Fruit fly (Drosophila melanogaster) whole organism, embryonic: Measurements from ENCODE around the gene Sgs1.

Experiments used
- ATbp ChIP-seq: fragments of 200-800 bp; sonication (Bioruptor generic); optimal IDR thresholded peaks from 2 replicates; lab custom pipeline; 2017; ENCODE audit warnings: missing biosample characterization, mild to moderate bottlenecking, missing genetic modification characterization, missing genetic modification reagents
- CG10321 ChIP-seq: fragments of 200-800 bp; sonication (Bioruptor generic); IDR thresholded peaks from 2 replicates; pipeline ENCODE4 v1.3.6; 2022; ENCODE audit warnings: missing biosample characterization, missing genetic modification characterization
- CG1233 ChIP-seq: fragments of 200-800 bp; sonication (Bioruptor generic); optimal IDR thresholded peaks from 4 replicates; lab custom pipeline; 2018; ENCODE audit warnings: missing biosample characterization, mild to moderate bottlenecking, missing genetic modification characterization
- CG15011 ChIP-seq: fragments of 200-800 bp; sonication (Bioruptor generic); optimal IDR thresholded peaks from 3 replicates; lab custom pipeline; 2018; ENCODE audit warnings: missing biosample characterization, mild to moderate bottlenecking, missing genetic modification characterization
- CG1603 ChIP-seq: fragments of 200-800 bp; sonication (Bioruptor generic); optimal IDR thresholded peaks from 2 replicates; lab custom pipeline; 2019; ENCODE audit warnings: missing biosample characterization, mild to moderate bottlenecking, missing genetic modification characterization, moderate library complexity
- CG17568 ChIP-seq: fragments of 200-800 bp; sonication (Bioruptor generic); optimal IDR thresholded peaks from 2 replicates; lab custom pipeline; 2018; ENCODE audit warnings: missing biosample characterization, mild to moderate bottlenecking, missing genetic modification characterization, moderate library complexity
- CG2678 ChIP-seq: fragments of 200-800 bp; sonication (Bioruptor generic); optimal IDR thresholded peaks from 3 replicates; lab custom pipeline; 2019; ENCODE audit warnings: missing biosample characterization, mild to moderate bottlenecking, missing genetic modification characterization, moderate library complexity
- CG2712 ChIP-seq: fragments of 200-800 bp; optimal IDR thresholded peaks from 3 replicates; lab custom pipeline; 2019; ENCODE audit warnings: missing biosample characterization, mild to moderate bottlenecking, missing genetic modification characterization, moderate library complexity
- CG30020 ChIP-seq: fragments of 200-800 bp; optimal IDR thresholded peaks from 2 replicates; lab custom pipeline; 2019; ENCODE audit warnings: missing biosample characterization, mild to moderate bottlenecking, missing genetic modification characterization, moderate library complexity
- CG43689 ChIP-seq: fragments of 200-800 bp; sonication (Bioruptor generic); IDR thresholded peaks from 2 replicates; pipeline ENCODE4 v1.3.6; 2022; ENCODE audit warnings: missing biosample characterization, missing genetic modification characterization
- CG4854 ChIP-seq: fragments of 200-800 bp; sonication (Bioruptor generic); optimal IDR thresholded peaks from 2 replicates; lab custom pipeline; 2016; ENCODE audit warnings: missing biosample characterization, missing genetic modification characterization, inconsistent platforms
- CG9437 ChIP-seq: fragments of 200-800 bp; sonication (Bioruptor generic); optimal IDR thresholded peaks from 2 replicates; lab custom pipeline; 2018; ENCODE audit warnings: missing biosample characterization, mild to moderate bottlenecking, missing genetic modification characterization
- CG9797 ChIP-seq: fragments of 200-800 bp; sonication (Bioruptor generic); optimal IDR thresholded peaks from 3 replicates; lab custom pipeline; 2018; ENCODE audit warnings: missing biosample characterization, mild to moderate bottlenecking, missing genetic modification characterization
- D ChIP-seq, 2 experiments: fragments of 200-800 bp in 1 of 2; fragments of >200 bp in 1 of 2; sonication (Bioruptor generic) in 1 of 2; optimal IDR thresholded peaks; 2 replicates in 1 of 2; 3 replicates in 1 of 2; lab custom pipeline; 2017; ENCODE audit warnings: mild to moderate bottlenecking in 1 of 2, missing biosample characterization in 1 of 2, missing genetic modification characterization in 1 of 2, missing genetic modification reagents in 1 of 2
- Doc3 ChIP-seq: fragments of 200-800 bp; sonication (Bioruptor generic); IDR thresholded peaks from 3 replicates; pipeline ENCODE4 v1.3.6; 2022; ENCODE audit warnings: missing biosample characterization, missing genetic modification characterization; ENCODE audit not compliant: partially characterized antibody
- Elba2 ChIP-seq: fragments of 200-800 bp; sonication (Bioruptor generic); optimal IDR thresholded peaks from 3 replicates; lab custom pipeline; 2016; ENCODE audit warnings: missing biosample characterization, missing genetic modification characterization
- Ets97D ChIP-seq: fragments of 200-800 bp; sonication (Bioruptor generic); optimal IDR thresholded peaks from 3 replicates; lab custom pipeline; 2016; ENCODE audit warnings: missing biosample characterization, missing genetic modification characterization
- NK7.1 ChIP-seq: fragments of 200-800 bp; sonication (Bioruptor generic); optimal IDR thresholded peaks from 3 replicates; lab custom pipeline; 2016; ENCODE audit warnings: missing biosample characterization, missing genetic modification characterization
- Nf-YC ChIP-seq: fragments of 200-800 bp; optimal IDR thresholded peaks from 3 replicates; lab custom pipeline; 2019; ENCODE audit warnings: missing biosample characterization, mild to moderate bottlenecking, missing genetic modification characterization, moderate library complexity
- Oaz ChIP-seq: fragments of 200-800 bp; sonication (Bioruptor generic); IDR thresholded peaks from 2 replicates; pipeline ENCODE4 v1.3.6; 2022; ENCODE audit warnings: missing biosample characterization, missing genetic modification characterization
- Rfx ChIP-seq: fragments of 200-800 bp; sonication (Bioruptor generic); IDR thresholded peaks from 2 replicates; pipeline ENCODE4 v1.3.6; 2022; ENCODE audit warnings: missing biosample characterization, missing genetic modification characterization
- Side ChIP-seq: fragments of 200-800 bp; sonication (Bioruptor generic); optimal IDR thresholded peaks from 2 replicates; lab custom pipeline; 2016; ENCODE audit warnings: missing biosample characterization, missing genetic modification characterization
- Sox102F ChIP-seq: fragments of 200-800 bp; sonication (Bioruptor generic); optimal IDR thresholded peaks from 2 replicates; lab custom pipeline; 2018; ENCODE audit warnings: missing biosample characterization, mild to moderate bottlenecking, missing genetic modification characterization, moderate library complexity
- Spps ChIP-seq: fragments of 200-800 bp; sonication (Bioruptor generic); optimal IDR thresholded peaks from 2 replicates; lab custom pipeline; 2018; ENCODE audit warnings: missing biosample characterization, mild to moderate bottlenecking, missing genetic modification characterization
- TFAM ChIP-seq: fragments of 200-800 bp; sonication (Bioruptor generic); optimal IDR thresholded peaks from 2 replicates; lab custom pipeline; 2017; ENCODE audit warnings: missing biosample characterization, missing genetic modification characterization, inconsistent platforms
- Tbp ChIP-seq: fragments of >200 bp; optimal IDR thresholded peaks from 2 replicates; lab custom pipeline; 2018; ENCODE audit warnings: missing biosample characterization, missing genetic modification characterization
- Xbp1 ChIP-seq: fragments of 200-800 bp; sonication (Bioruptor generic); optimal IDR thresholded peaks from 3 replicates; lab custom pipeline; 2016; ENCODE audit warnings: missing biosample characterization, mild to moderate bottlenecking, missing genetic modification characterization
- ab ChIP-seq: fragments of 200-800 bp; sonication (Bioruptor generic); optimal IDR thresholded peaks from 2 replicates; lab custom pipeline; 2016; ENCODE audit warnings: missing biosample characterization, missing genetic modification characterization
- amos ChIP-seq: fragments of 200-800 bp; sonication (Bioruptor generic); IDR thresholded peaks from 2 replicates; pipeline ENCODE4 v1.3.6; 2022; ENCODE audit warnings: missing biosample characterization, missing genetic modification characterization; ENCODE audit not compliant: partially characterized antibody
- ara ChIP-seq: fragments of 200-800 bp; sonication (Bioruptor generic); IDR thresholded peaks from 2 replicates; pipeline ENCODE4 v1.3.6; 2022; ENCODE audit warnings: missing biosample characterization, missing genetic modification characterization
- esg ChIP-seq: fragments of 200-800 bp; sonication (Bioruptor generic); conservative IDR thresholded peaks from 2 replicates; pipeline ENCODE4 v1.3.6; 2022; ENCODE audit warnings: missing biosample characterization, missing genetic modification characterization
- eyg ChIP-seq: fragments of 200-800 bp; sonication (Bioruptor generic); optimal IDR thresholded peaks from 3 replicates; lab custom pipeline; 2016; ENCODE audit warnings: missing biosample characterization, missing genetic modification characterization
- gce ChIP-seq: fragments of 200-800 bp; sonication (Bioruptor generic); IDR thresholded peaks from 3 replicates; pipeline ENCODE4 v1.3.6; 2022; ENCODE audit warnings: missing biosample characterization, missing genetic modification characterization
- hb ChIP-seq: fragments of 200-800 bp; sonication (Bioruptor generic); IDR thresholded peaks from 3 replicates; pipeline ENCODE4 v1.3.6; 2022; ENCODE audit warnings: missing biosample characterization, missing genetic modification characterization; ENCODE audit not compliant: partially characterized antibody
- hkb ChIP-seq, 2 experiments: fragments of 200-800 bp in 1 of 2; fragments of >200 bp in 1 of 2; sonication (Bioruptor generic) in 1 of 2; IDR thresholded peaks in 1 of 2; optimal IDR thresholded peaks in 1 of 2; 2 replicates each; pipeline versions ENCODE4 v1.3.6 to Lab custom; 2017 to 2022; ENCODE audit warnings: missing biosample characterization in 1 of 2, missing genetic modification characterization in 1 of 2
- insv ChIP-seq, 2 experiments: fragments of 200-800 bp; sonication (Bioruptor generic); optimal IDR thresholded peaks; 3 replicates each; lab custom pipeline; 2016 to 2018; ENCODE audit warnings: missing biosample characterization in 2 of 2, missing genetic modification characterization in 2 of 2
- lbe ChIP-seq: fragments of 200-800 bp; sonication (Bioruptor generic); optimal IDR thresholded peaks from 2 replicates; lab custom pipeline; 2016; ENCODE audit warnings: missing biosample characterization, mild to moderate bottlenecking, missing genetic modification characterization
- lola ChIP-seq, 3 experiments: fragments of >200 bp in 2 of 3; fragments of 200-800 bp in 1 of 3; sonication (Bioruptor generic) in 1 of 3; optimal IDR thresholded peaks; 2 replicates each; lab custom pipeline; 2017 to 2019; ENCODE audit warnings: missing biosample characterization in 3 of 3, missing genetic modification characterization in 3 of 3, mild to moderate bottlenecking in 1 of 3, moderate library complexity in 1 of 3
- luna ChIP-seq: fragments of 200-800 bp; sonication (Bioruptor generic); optimal IDR thresholded peaks from 2 replicates; lab custom pipeline; 2016; ENCODE audit warnings: missing biosample characterization, missing genetic modification characterization
- maf-S ChIP-seq: fragments of 200-800 bp; sonication (Bioruptor generic); optimal IDR thresholded peaks from 2 replicates; lab custom pipeline; 2016; ENCODE audit warnings: missing biosample characterization, missing genetic modification characterization
- pros ChIP-seq: fragments of 200-800 bp; sonication (Bioruptor generic); optimal IDR thresholded peaks from 3 replicates; lab custom pipeline; 2019; ENCODE audit warnings: missing biosample characterization, mild to moderate bottlenecking, missing genetic modification characterization, moderate library complexity
- pzg ChIP-seq: fragments of 200-800 bp; sonication (Bioruptor generic); optimal IDR thresholded peaks from 3 replicates; lab custom pipeline; 2018; ENCODE audit warnings: missing biosample characterization, mild to moderate bottlenecking, missing genetic modification characterization, moderate library complexity
- sens-2 ChIP-seq: fragments of 200-800 bp; sonication (Bioruptor generic); IDR thresholded peaks from 2 replicates; pipeline ENCODE4 v1.3.6; 2022; ENCODE audit warnings: missing biosample characterization, missing genetic modification characterization
- sob ChIP-seq: fragments of 200-800 bp; sonication (Bioruptor generic); IDR thresholded peaks from 2 replicates; pipeline ENCODE4 v1.3.6; 2022; ENCODE audit warnings: missing biosample characterization, missing genetic modification characterization
- stwl ChIP-seq: fragments of 200-800 bp; sonication (Bioruptor generic); optimal IDR thresholded peaks from 3 replicates; lab custom pipeline; 2018; ENCODE audit warnings: missing biosample characterization, mild to moderate bottlenecking, missing genetic modification characterization, moderate library complexity
- tgo ChIP-seq: fragments of 200-800 bp; sonication (Bioruptor generic); IDR thresholded peaks from 3 replicates; pipeline ENCODE4 v1.3.6; 2022; ENCODE audit warnings: missing biosample characterization, missing genetic modification characterization
- usp ChIP-seq: fragments of >200 bp; optimal IDR thresholded peaks from 2 replicates; lab custom pipeline; 2017; ENCODE audit warnings: missing biosample characterization, missing genetic modification characterization
- z ChIP-seq: fragments of 200-800 bp; sonication (Bioruptor generic); IDR thresholded peaks from 3 replicates; pipeline ENCODE4 v1.3.6; 2022; ENCODE audit warnings: missing biosample characterization, missing genetic modification characterization

Sgs1 gene

dm6 chr2L:4976988-4977551 lies 39.9 kb downstream of the Sgs1 start, which contains the start of the genes Gmd and CG3792 (continued):
- TF ChIP-seq Sox102F (GFP tag; lab: Kevin White, UChicago) (peak; percentile 94), NK7.1 (GFP tag; lab: Kevin White, UChicago) (peak; percentile 81), Tbp (GFP tag; lab: Kevin White, UChicago) (no peak), pzg (peak; percentile 57), gce (GFP tag; lab: Robert Waterston, UW) (peak; percentile 85; the same call in 2 of the 3 replicates), amos (peak; percentile 76), hkb (optimal IDR thresholded peaks at IDR 0.05; lab: Kevin White, UChicago) (peak; percentile 17), hkb (GFP tag; IDR thresholded peaks at IDR 0.05; lab: Robert Waterston, UW) (peak; percentile 96), CG30020 (peak; percentile 81), Xbp1 (peak; percentile 97), z (GFP tag; lab: Robert Waterston, UW) (peak; percentile 35; the same call in 1 of the 3 replicates), sob (GFP tag; lab: Robert Waterston, UW) (peak; percentile 97), tgo (GFP tag; lab: Robert Waterston, UW) (peak; percentile 97), D (optimal IDR thresholded peaks at IDR 0.05; lab: Kevin White, UChicago) (no peak), D (GFP tag; optimal IDR thresholded peaks at IDR 0.05; lab: Kevin White, UChicago) (peak; percentile 90), ara (GFP tag; lab: Robert Waterston, UW) (peak; percentile 94), CG1233 (GFP tag; lab: Kevin White, UChicago) (peak; percentile 94), CG10321 (peak; percentile 81), CG15011 (GFP tag; lab: Kevin White, UChicago) (no peak), lola (GFP tag; optimal IDR thresholded peaks at IDR 0.05; lab: Kevin White, UChicago) (peak in 1 of 3 experiments; percentile 97), maf-S (GFP tag; lab: Kevin White, UChicago) (peak; percentile 95), eyg (peak; percentile 67), ab (GFP tag; lab: Kevin White, UChicago) (peak; percentile 84), Side (peak; percentile 92), Oaz (GFP tag; lab: Robert Waterston, UW) (peak; percentile 89), Doc3 (GFP tag; lab: Robert Waterston, UW) (peak; percentile 88), CG2678 (tag; lab: Kevin White, UChicago) (peak; percentile 97), luna (GFP tag; lab: Kevin White, UChicago) (peak; percentile 86), CG9797 (GFP tag; lab: Kevin White, UChicago) (peak; percentile 45), usp (no peak), pros (peak; percentile 64), Spps (tag; lab: Kevin White, UChicago) (peak; percentile 93), sens-2 (peak; percentile 84; the same call in 1 of the 2 replicates), CG9437 (GFP tag; lab: Kevin White, UChicago) (peak; percentile 91), CG43689 (GFP tag; lab: Robert Waterston, UW) (peak; percentile 87), ATbp (GFP tag; lab: Kevin White, UChicago) (no peak), CG4854 (GFP tag; lab: Kevin White, UChicago) (peak; percentile 95), CG2712 (peak; percentile 97), esg (GFP tag; lab: Robert Waterston, UW) (peak; percentile 95), Rfx (GFP tag; lab: Robert Waterston, UW) (peak; percentile 97), Ets97D (peak; percentile 87), TFAM (peak; percentile 69), lbe (GFP tag; lab: Kevin White, UChicago) (peak; percentile 91), hb (GFP tag; lab: Robert Waterston, UW) (peak; percentile 88), Nf-YC (tag; lab: Kevin White, UChicago) (peak; percentile 90), stwl (tag; lab: Kevin White, UChicago) (peak; percentile 96), insv (GFP tag; optimal IDR thresholded peaks at IDR 0.05; lab: Kevin White, UChicago) (peak in 1 of 2 experiments; percentile 77), CG1603 (tag; lab: Kevin White, UChicago) (peak; percentile 71), Elba2 (peak; percentile 90), CG17568 (GFP tag; lab: Kevin White, UChicago) (no peak)
